Worm (Caenorhabditis elegans): ENCODE data around the gene F53C11.4.

The F53C11.4 gene

ce11 chrV:13796246-13796776 lies 9.2 kb upstream of the F53C11.4 start, which contains the start of gene twk-32 (continued):
- TF ChIP-seq dve-1 (tag; optimal IDR thresholded peaks at IDR 0.05; ENCODE audit: insufficient read depth) (no peak), R02D3.7 (tag; optimal IDR thresholded peaks at IDR 0.05) (no peak), mep-1 (tag; optimal IDR thresholded peaks at IDR 0.05) (peak; percentile 19), aha-1 (tag) (peak; percentile 73), hlh-30 (tag; optimal IDR thresholded peaks at IDR 0.05; ENCODE audit: insufficient read depth) (peak; percentile 70), egl-27 (tag; optimal IDR thresholded peaks at IDR 0.05) (no peak), attf-4 (tag; optimal IDR thresholded peaks at IDR 0.05) (no peak), php-3 (GFP tag; IDR thresholded peaks at IDR 0.05) (no peak), dmd-9 (GFP tag; IDR thresholded peaks at IDR 0.05) (0 out of 2 replicates have a peak, but pooled peaks have one; percentile 18)

ce11 chrV:13794046-13794445 lies 6.9 kb upstream of the F53C11.4 start:
- TF ChIP-seq T26A8.4 (GFP tag; IDR thresholded peaks at IDR 0.05) (no peak), zip-2 (tag; optimal IDR thresholded peaks at IDR 0.05) (no peak), dmd-8 (GFP tag; IDR thresholded peaks at IDR 0.05) (0 out of 2 replicates have a peak, but pooled peaks have one; percentile 26), set-16 (GFP tag; IDR thresholded peaks at IDR 0.05) (peak; percentile 74), T20F7.1 (GFP tag; optimal IDR thresholded peaks at IDR 0.05) (no peak), egl-43 (GFP tag; IDR thresholded peaks at IDR 0.05) (0 out of 2 replicates have a peak, but pooled peaks have one; percentile 17), tra-1 (GFP tag; IDR thresholded peaks at IDR 0.05) (no peak), daf-12 (tag; optimal IDR thresholded peaks at IDR 0.05) (no peak)

- TF ChIP-seq mdl-1 (tag; optimal IDR thresholded peaks at IDR 0.05) (peak in 1 of 2 experiments; percentile 26), ceh-82 (tag; optimal IDR thresholded peaks at IDR 0.05) (no peak), mep-1 (tag; optimal IDR thresholded peaks at IDR 0.05) (peak; percentile 41), lsy-2 (tag; optimal IDR thresholded peaks at IDR 0.05) (peak in 1 of 2 experiments; percentile 19), lir-3 (tag; optimal IDR thresholded peaks at IDR 0.05) (no peak), mes-2 (tag; optimal IDR thresholded peaks at IDR 0.05; ENCODE audit: poor library complexity, severe bottlenecking) (no peak), hlh-30 (tag; optimal IDR thresholded peaks at IDR 0.05; ENCODE audit: insufficient read depth) (peak; percentile 72), nhr-28 (tag; optimal IDR thresholded peaks at IDR 0.05) (peak; percentile 65), daf-19 (GFP tag; conservative IDR thresholded peaks at IDR 0.05) (no peak), hlh-11 (tag; optimal IDR thresholded peaks at IDR 0.05) (peak; percentile 22)
Measured at ce11 chrV:13790557-13790956, 3.4 kb upstream of the F53C11.4 start.

- TF ChIP-seq zip-11 (GFP tag; IDR thresholded peaks at IDR 0.05) (no peak), Y5F2A.4 (GFP tag; optimal IDR thresholded peaks at IDR 0.05) (no peak), nhr-42 (GFP tag; IDR thresholded peaks at IDR 0.05) (no peak), zfp-3 (GFP tag; conservative IDR thresholded peaks at IDR 0.05) (0 out of 2 replicates have a peak, but pooled peaks have one; percentile 21), aha-1 (tag) (peak; percentile 72), egl-27 (tag; optimal IDR thresholded peaks at IDR 0.05) (no peak), F44E2.7 (GFP tag; IDR thresholded peaks at IDR 0.05) (no peak), lsy-2 (tag; optimal IDR thresholded peaks at IDR 0.05) (no peak)
Measured at ce11 chrV:13790117-13790516, 3.0 kb upstream of the F53C11.4 start.

- no peak for TF ChIP-seq mxl-2 (GFP tag; conservative IDR thresholded peaks at IDR 0.05)
- peak; percentile 86 for TF ChIP-seq hlh-30 (tag; optimal IDR thresholded peaks at IDR 0.05; ENCODE audit: insufficient read depth)
- peak; percentile 80 for TF ChIP-seq lin-38 (GFP tag; IDR thresholded peaks at IDR 0.05)
- peak; percentile 52 for TF ChIP-seq T26A8.4 (GFP tag; IDR thresholded peaks at IDR 0.05)
- peak; percentile 40; the same call in 1 of the 2 replicates for TF ChIP-seq lin-1 (GFP tag; IDR thresholded peaks at IDR 0.05)
- peak; percentile 33 for TF ChIP-seq F10B5.3 (tag; optimal IDR thresholded peaks at IDR 0.05)
- TF ChIP-seq ZK337.2 (GFP tag; IDR thresholded peaks at IDR 0.05), result no peak
- TF ChIP-seq lsy-2 (tag; optimal IDR thresholded peaks at IDR 0.05), result peak; percentile 84 to 88
- TF ChIP-seq dpl-1 (GFP tag; optimal IDR thresholded peaks at IDR 0.05), result peak; percentile 39
- peak; percentile 96 for TF ChIP-seq nhr-11 (tag; optimal IDR thresholded peaks at IDR 0.05)
- TF ChIP-seq unc-62 (GFP tag; optimal IDR thresholded peaks at IDR 0.05 in 1 of 2), result peak in 1 of 2 experiments; percentile 100
- TF ChIP-seq unc-62 (tag; optimal IDR thresholded peaks at IDR 0.05), result no peak
- TF ChIP-seq nhr-25 (tag; optimal IDR thresholded peaks at IDR 0.05; ENCODE audit: borderline replicate concordance, insufficient read depth), result peak; percentile 46
- peak; percentile 39 for TF ChIP-seq lin-13 (GFP tag; optimal IDR thresholded peaks at IDR 0.05)
- peak; percentile 30; the same call in 1 of the 2 replicates for TF ChIP-seq ctbp-1 (GFP tag; IDR thresholded peaks at IDR 0.05)
- no peak for TF ChIP-seq ceh-32 (tag; optimal IDR thresholded peaks at IDR 0.05; ENCODE audit: poor library complexity)
- peak; percentile 18 for TF ChIP-seq nhr-10 (tag; optimal IDR thresholded peaks at IDR 0.05)
Measured at ce11 chrV:13789362-13789761, 2.2 kb upstream of the F53C11.4 start.

Measured in whole organism, L4 larva.